Worm (Caenorhabditis elegans): ENCODE data around the gene pqn-70.

pqn-70 gene

DNA sequence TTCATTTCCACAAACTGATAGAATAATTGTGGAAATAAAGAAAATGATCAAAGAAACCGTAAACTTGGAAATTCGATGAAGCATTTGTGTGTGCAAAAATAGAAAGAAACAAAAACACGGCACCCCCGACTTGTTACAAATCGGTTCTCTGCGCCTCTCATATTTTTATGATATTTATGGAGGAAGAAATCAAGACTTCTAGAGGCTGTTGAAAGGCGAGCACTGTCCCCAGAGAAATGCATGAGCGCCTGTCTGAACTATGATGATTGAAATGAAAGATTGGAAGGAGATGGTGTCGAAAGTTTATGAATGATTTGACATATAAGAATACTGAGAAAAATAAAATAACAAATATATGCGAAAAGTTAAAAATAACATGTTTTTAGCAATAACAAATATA lies 30.4 kb upstream of the pqn-70 start, which contains the start of gene lgc-36:
Gene lgc-36 (minus strand): TSS at position 101 of the 400 bp plus-strand sequence.
- no peak for TF ChIP-seq C06A6.2 (GFP tag; conservative IDR thresholded peaks at IDR 0.05)
- TF ChIP-seq ceh-100 (GFP tag; IDR thresholded peaks at IDR 0.05), result no peak
- no peak for TF ChIP-seq mes-4 (tag; optimal IDR thresholded peaks at IDR 0.05)
- TF ChIP-seq B0019.2 (GFP tag; conservative IDR thresholded peaks at IDR 0.05), result no peak
- TF ChIP-seq tlf-1 (GFP tag; optimal IDR thresholded peaks at IDR 0.05), result no peak
- TF ChIP-seq lin-35 (GFP tag; optimal IDR thresholded peaks at IDR 0.05), result no peak
- no peak for TF ChIP-seq dox-1 (GFP tag; IDR thresholded peaks at IDR 0.05)
- no peak for TF ChIP-seq ztf-6 (GFP tag; IDR thresholded peaks at IDR 0.05)
- TF ChIP-seq hmg-1.2 (GFP tag; IDR thresholded peaks at IDR 0.05), result no peak
- TF ChIP-seq hlh-26 (GFP tag; conservative IDR thresholded peaks at IDR 0.05), result no peak
- no peak for TF ChIP-seq ama-1 (optimal IDR thresholded peaks at IDR 0.05)
- TF ChIP-seq ama-1 (GFP tag; optimal IDR thresholded peaks at IDR 0.05), result no peak
- no peak for TF ChIP-seq madf-8 (GFP tag; conservative IDR thresholded peaks at IDR 0.05)
- TF ChIP-seq fkh-3 (tag; optimal IDR thresholded peaks at IDR 0.05), result no peak
- no peak for TF ChIP-seq nhr-120 (GFP tag; IDR thresholded peaks at IDR 0.05)
- no peak for TF ChIP-seq ceh-58 (GFP tag; IDR thresholded peaks at IDR 0.05)
- TF ChIP-seq F57A8.1 (GFP tag; optimal IDR thresholded peaks at IDR 0.05), result no peak
- TF ChIP-seq ztf-18 (tag; optimal IDR thresholded peaks at IDR 0.05), result no peak
- no peak for TF ChIP-seq athp-1 (tag; optimal IDR thresholded peaks at IDR 0.05)

DNA sequence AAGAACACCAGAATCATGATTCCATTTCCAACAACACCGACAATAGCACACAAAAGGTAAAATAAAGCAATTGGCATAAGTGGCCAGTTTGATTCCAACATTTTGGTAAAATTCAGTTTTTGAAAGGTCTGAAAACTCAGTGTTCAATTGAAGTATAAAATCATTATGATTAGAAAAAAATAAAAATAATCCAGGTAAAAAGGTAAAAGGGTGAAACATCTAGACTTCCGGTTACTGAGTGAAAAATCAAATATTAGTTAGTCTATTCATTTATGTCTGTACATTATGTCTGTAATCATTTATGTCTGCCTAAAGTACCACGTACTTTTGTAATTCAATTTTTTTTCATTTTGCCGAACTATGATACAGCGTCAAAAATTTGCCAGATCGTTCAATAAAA lies 26.5 kb upstream of the pqn-70 start, which contains the start of gene srsx-31:
Gene srsx-31 (minus strand): TSS at position 101 of the 400 bp plus-strand sequence.
- TF ChIP-seq lin-40 (tag; optimal IDR thresholded peaks at IDR 0.05) (no peak), K12H6.12 (tag; optimal IDR thresholded peaks at IDR 0.05) (no peak), mxl-1 (tag; optimal IDR thresholded peaks at IDR 0.05) (no peak), sdz-38 (tag; optimal IDR thresholded peaks at IDR 0.05) (no peak), ets-4 (GFP tag; optimal IDR thresholded peaks at IDR 0.05) (no peak), unc-62 (GFP tag; optimal IDR thresholded peaks at IDR 0.05) (no peak), hlh-12 (tag; optimal IDR thresholded peaks at IDR 0.05) (no peak), lir-1 (GFP tag; conservative IDR thresholded peaks at IDR 0.05) (no peak), egrh-3 (GFP tag; IDR thresholded peaks at IDR 0.05) (no peak), K11D2.4 (GFP tag; IDR thresholded peaks at IDR 0.05) (no peak), F23B12.7 (tag; optimal IDR thresholded peaks at IDR 0.05; ENCODE audit: insufficient read depth) (no peak), ztf-3 (GFP tag; optimal IDR thresholded peaks at IDR 0.05) (no peak)

DNA sequence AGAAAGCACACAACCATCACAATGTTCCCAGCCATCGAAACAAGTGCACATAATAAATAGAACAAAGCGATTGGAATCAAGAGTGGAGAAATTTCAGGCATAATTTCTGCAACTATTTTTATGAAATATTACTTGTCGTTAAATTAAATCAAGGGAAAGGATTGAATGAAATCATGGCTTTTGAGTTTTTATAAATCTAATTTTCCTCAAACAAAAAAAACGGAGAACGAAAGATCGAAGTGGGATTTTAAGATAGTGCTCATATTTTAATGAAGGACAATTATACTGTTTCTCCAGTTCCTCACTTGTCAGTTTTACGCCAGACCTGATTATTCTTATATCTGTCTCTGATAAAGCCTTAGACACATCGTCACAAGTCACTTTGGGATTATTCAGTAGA lies 23.9 kb upstream of the pqn-70 start, which contains the start of gene srsx-33:
Gene srsx-33 (minus strand): TSS at position 101 of the 400 bp plus-strand sequence.
- TF ChIP-seq nhr-90 (tag; optimal IDR thresholded peaks at IDR 0.05) (no peak), lsl-1 (GFP tag; optimal IDR thresholded peaks at IDR 0.05) (no peak), cebp-2 (GFP tag; IDR thresholded peaks at IDR 0.05) (no peak), F33H1.4 (GFP tag; IDR thresholded peaks at IDR 0.05) (no peak), lin-35 (GFP tag; optimal IDR thresholded peaks at IDR 0.05) (no peak), aptf-2 (GFP tag; conservative IDR thresholded peaks at IDR 0.05) (no peak), let-526 (GFP tag; IDR thresholded peaks at IDR 0.05) (no peak), F37B4.10 (GFP tag; IDR thresholded peaks at IDR 0.05) (no peak), snpc-1.3 (tag; optimal IDR thresholded peaks at IDR 0.05; ENCODE audit: insufficient read depth) (no peak), zfh-2 (GFP tag; conservative IDR thresholded peaks at IDR 0.05) (no peak), F57A8.1 (GFP tag; optimal IDR thresholded peaks at IDR 0.05) (no peak), hsf-1 (GFP tag; IDR thresholded peaks at IDR 0.05) (no peak), snpc-3.4 (tag; optimal IDR thresholded peaks at IDR 0.05) (no peak), B0019.2 (GFP tag; conservative IDR thresholded peaks at IDR 0.05) (no peak), ztf-22 (GFP tag; optimal IDR thresholded peaks at IDR 0.05) (no peak), F55B11.4 (tag; optimal IDR thresholded peaks at IDR 0.05; ENCODE audit: borderline replicate concordance, insufficient read depth) (no peak)
